Fruit fly (Drosophila melanogaster) whole organism, prepupa: ENCODE data around the gene Idua.
A peak's percentile ranks its signal among the peaks of the same experiment; 100 is the strongest.

ENCODE experiments used
- Blimp-1 ChIP-seq: fragments of 200-800 bp; sonication (Bioruptor generic); optimal IDR thresholded peaks from 3 replicates; lab custom pipeline; 2017; ENCODE audit warnings: missing biosample characterization, missing genetic modification characterization, mild to moderate bottlenecking, moderate library complexity, missing genetic modification reagents
- CG10669 ChIP-seq: fragments of 200-800 bp; sonication (Bioruptor generic); optimal IDR thresholded peaks from 3 replicates; lab custom pipeline; 2018; ENCODE audit warnings: missing biosample characterization, mild to moderate bottlenecking, missing genetic modification characterization, moderate library complexity
- CG11294 ChIP-seq: fragments of 200-800 bp; sonication (Bioruptor generic); IDR thresholded peaks from 2 replicates; pipeline ENCODE4 v1.3.6; 2022; ENCODE audit warnings: missing biosample characterization, missing genetic modification characterization
- CG11902 ChIP-seq: fragments of 200-800 bp; sonication (Bioruptor generic); optimal IDR thresholded peaks from 3 replicates; lab custom pipeline; 2016; ENCODE audit warnings: missing biosample characterization, missing genetic modification characterization
- CG15336 ChIP-seq: fragments of 200-800 bp; sonication (Bioruptor generic); IDR thresholded peaks from 2 replicates; pipeline ENCODE4 v1.3.6; 2022; ENCODE audit warnings: missing biosample characterization, missing genetic modification characterization
- CG1621 ChIP-seq: fragments of 200-800 bp; sonication (Bioruptor generic); optimal IDR thresholded peaks from 3 replicates; lab custom pipeline; 2018; ENCODE audit warnings: missing biosample characterization, mild to moderate bottlenecking, missing genetic modification characterization
- CG16779 ChIP-seq: fragments of 200-800 bp; sonication (Bioruptor generic); optimal IDR thresholded peaks from 3 replicates; lab custom pipeline; 2017; ENCODE audit warnings: missing biosample characterization, mild to moderate bottlenecking, missing genetic modification characterization
- CG3032 ChIP-seq: fragments of 200-800 bp; optimal IDR thresholded peaks from 2 replicates; lab custom pipeline; 2019; ENCODE audit warnings: missing biosample characterization, mild to moderate bottlenecking, missing genetic modification characterization, moderate library complexity
- CG31627 ChIP-seq: fragments of 200-800 bp; sonication (Bioruptor generic); optimal IDR thresholded peaks from 3 replicates; lab custom pipeline; 2016; ENCODE audit warnings: missing biosample characterization, missing genetic modification characterization
- CG32006 ChIP-seq: fragments of 200-800 bp; sonication (Bioruptor generic); optimal IDR thresholded peaks from 3 replicates; lab custom pipeline; 2017; ENCODE audit warnings: missing biosample characterization, mild to moderate bottlenecking, missing genetic modification characterization
- CG3919 ChIP-seq: fragments of 200-800 bp; sonication (Bioruptor generic); optimal IDR thresholded peaks from 3 replicates; lab custom pipeline; 2016; ENCODE audit warnings: missing biosample characterization, missing genetic modification characterization
- CG6163 ChIP-seq: fragments of 200-800 bp; sonication (Bioruptor generic); IDR thresholded peaks from 3 replicates; pipeline ENCODE4 v1.3.6; 2022; ENCODE audit warnings: missing biosample characterization, missing genetic modification characterization
- CG6792 ChIP-seq: fragments of 200-800 bp; sonication (Bioruptor generic); optimal IDR thresholded peaks from 3 replicates; lab custom pipeline; 2016; ENCODE audit warnings: missing biosample characterization, missing genetic modification characterization
- CG6808 ChIP-seq: fragments of 200-800 bp; sonication (Bioruptor generic); optimal IDR thresholded peaks from 3 replicates; lab custom pipeline; 2017; ENCODE audit warnings: missing biosample characterization, missing genetic modification characterization, mild to moderate bottlenecking, moderate library complexity, missing genetic modification reagents
- CG6854 ChIP-seq: fragments of 200-800 bp; sonication (Bioruptor generic); optimal IDR thresholded peaks from 2 replicates; lab custom pipeline; 2017; ENCODE audit warnings: missing biosample characterization, mild to moderate bottlenecking, missing genetic modification characterization
- CG7368 ChIP-seq: fragments of 200-800 bp; sonication (Bioruptor generic); optimal IDR thresholded peaks from 3 replicates; lab custom pipeline; 2016; ENCODE audit warnings: missing biosample characterization, missing genetic modification characterization
- CG8119 ChIP-seq: fragments of 200-800 bp; sonication (Bioruptor generic); IDR thresholded peaks from 3 replicates; pipeline ENCODE4 v1.3.6; 2022; ENCODE audit warnings: missing biosample characterization, missing genetic modification characterization
- CG8632 ChIP-seq: fragments of 200-800 bp; sonication (Bioruptor generic); optimal IDR thresholded peaks from 3 replicates; lab custom pipeline; 2016; ENCODE audit warnings: missing biosample characterization, missing genetic modification characterization
- Eip75B ChIP-seq: fragments of 200-800 bp; sonication (Bioruptor generic); optimal IDR thresholded peaks from 3 replicates; lab custom pipeline; 2016; ENCODE audit warnings: missing biosample characterization, missing genetic modification characterization
- Eip78C ChIP-seq: fragments of 200-800 bp; sonication (Bioruptor generic); peaks from one replicate; lab custom pipeline; 2016; ENCODE audit warnings: missing biosample characterization, missing genetic modification characterization
- Ets21C ChIP-seq: fragments of 200-800 bp; sonication (Bioruptor generic); optimal IDR thresholded peaks from 3 replicates; lab custom pipeline; 2016; ENCODE audit warnings: missing biosample characterization, missing genetic modification characterization
- Ets96B ChIP-seq: fragments of 200-800 bp; optimal IDR thresholded peaks from 2 replicates; lab custom pipeline; 2019; ENCODE audit warnings: missing biosample characterization, mild to moderate bottlenecking, missing genetic modification characterization, moderate library complexity
- Gug ChIP-seq: fragments of 200-800 bp; sonication (Bioruptor generic); IDR thresholded peaks from 2 replicates; pipeline ENCODE4 v1.3.6; 2022; ENCODE audit warnings: missing biosample characterization, missing genetic modification characterization
- Hr38 ChIP-seq: sonication (Bioruptor generic); optimal IDR thresholded peaks from 2 replicates; lab custom pipeline; 2016; ENCODE audit warnings: missing biosample characterization, missing genetic modification characterization
- Hr39 ChIP-seq: fragments of 200-800 bp; sonication (Bioruptor generic); optimal IDR thresholded peaks from 2 replicates; lab custom pipeline; 2016; ENCODE audit warnings: missing biosample characterization, missing genetic modification characterization
- Hr4 ChIP-seq: fragments of 200-800 bp; sonication (Bioruptor generic); optimal IDR thresholded peaks from 3 replicates; lab custom pipeline; 2016; ENCODE audit warnings: missing biosample characterization, missing genetic modification characterization
- Lpt ChIP-seq: fragments of 200-800 bp; sonication (Bioruptor generic); optimal IDR thresholded peaks from 3 replicates; lab custom pipeline; 2016; ENCODE audit warnings: missing biosample characterization, missing genetic modification characterization
- Smox ChIP-seq: fragments of 200-800 bp; sonication (Bioruptor generic); optimal IDR thresholded peaks from 3 replicates; lab custom pipeline; 2016; ENCODE audit warnings: missing biosample characterization, missing genetic modification characterization
- Sox102F ChIP-seq: fragments of 200-800 bp; sonication (Bioruptor generic); optimal IDR thresholded peaks from 2 replicates; lab custom pipeline; 2016; ENCODE audit warnings: missing biosample characterization, mild to moderate bottlenecking, missing genetic modification characterization
- Sox14 ChIP-seq: fragments of 200-800 bp; sonication (Bioruptor generic); optimal IDR thresholded peaks from 3 replicates; lab custom pipeline; 2016; ENCODE audit warnings: missing biosample characterization, missing genetic modification characterization
- Sox15 ChIP-seq: fragments of 200-800 bp; sonication (Bioruptor generic); optimal IDR thresholded peaks from 3 replicates; lab custom pipeline; 2016; ENCODE audit warnings: missing biosample characterization, missing genetic modification characterization
- achi ChIP-seq: fragments of 200-800 bp; sonication (Bioruptor generic); optimal IDR thresholded peaks from 3 replicates; lab custom pipeline; 2016; ENCODE audit warnings: missing biosample characterization, missing genetic modification characterization
- cyc ChIP-seq: fragments of 200-800 bp; sonication (Bioruptor generic); optimal IDR thresholded peaks from 3 replicates; lab custom pipeline; 2016; ENCODE audit warnings: missing biosample characterization, missing genetic modification characterization
- dac ChIP-seq: fragments of 200-800 bp; sonication (Bioruptor generic); optimal IDR thresholded peaks from 2 replicates; lab custom pipeline; 2017; ENCODE audit warnings: missing biosample characterization, mild to moderate bottlenecking, missing genetic modification characterization
- esn ChIP-seq: fragments of 200-800 bp; sonication (Bioruptor generic); optimal IDR thresholded peaks from 2 replicates; lab custom pipeline; 2016; ENCODE audit warnings: missing biosample characterization, mild to moderate bottlenecking, missing genetic modification characterization, moderate library complexity
- fd59A ChIP-seq: fragments of 200-800 bp; sonication (Bioruptor generic); optimal IDR thresholded peaks from 2 replicates; lab custom pipeline; 2017; ENCODE audit warnings: missing biosample characterization, mild to moderate bottlenecking, missing genetic modification characterization, missing genetic modification reagents
- fd85E ChIP-seq: fragments of 200-800 bp; sonication (Bioruptor generic); optimal IDR thresholded peaks from 3 replicates; lab custom pipeline; 2016; ENCODE audit warnings: missing biosample characterization, missing genetic modification characterization
- fkh ChIP-seq: fragments of 200-800 bp; sonication (Bioruptor generic); optimal IDR thresholded peaks from 3 replicates; lab custom pipeline; 2017; ENCODE audit warnings: missing biosample characterization, mild to moderate bottlenecking, missing genetic modification characterization, moderate library complexity
- net ChIP-seq: fragments of 200-800 bp; sonication (Bioruptor generic); optimal IDR thresholded peaks from 3 replicates; lab custom pipeline; 2016; ENCODE audit warnings: missing biosample characterization, missing genetic modification characterization
- pdm3 ChIP-seq: fragments of 200-800 bp; sonication (Bioruptor generic); optimal IDR thresholded peaks from 3 replicates; lab custom pipeline; 2016; ENCODE audit warnings: missing biosample characterization, missing genetic modification characterization
- salr ChIP-seq, 2 experiments: fragments of 200-800 bp; sonication (Bioruptor generic); optimal IDR thresholded peaks; 3 replicates each; lab custom pipeline; 2016 to 2018; ENCODE audit warnings: missing biosample characterization in 2 of 2, missing genetic modification characterization in 2 of 2, mild to moderate bottlenecking in 1 of 2
- svp ChIP-seq: fragments of 200-800 bp; sonication (Bioruptor generic); peaks from one replicate; lab custom pipeline; 2016; ENCODE audit warnings: missing biosample characterization, missing genetic modification characterization
- topi ChIP-seq: fragments of 200-800 bp; sonication (Bioruptor generic); optimal IDR thresholded peaks from 3 replicates; lab custom pipeline; 2016; ENCODE audit warnings: missing biosample characterization, missing genetic modification characterization
- vri ChIP-seq: fragments of 200-800 bp; sonication (Bioruptor generic); optimal IDR thresholded peaks from 3 replicates; lab custom pipeline; 2016; ENCODE audit warnings: missing biosample characterization, mild to moderate bottlenecking, missing genetic modification characterization

The Idua gene

dm6 chr2L:11065106-11065878, 47.6 kb downstream of the Idua start (continued):
- TF ChIP-seq CG8119 (peak; percentile 75), Ets96B (peak; percentile 55), Ets21C (GFP tag; lab: Kevin White, UChicago) (peak; percentile 44), Sox102F (GFP tag; lab: Kevin White, UChicago) (peak; percentile 77), net (GFP tag; lab: Kevin White, UChicago) (peak; percentile 60), CG8632 (GFP tag; lab: Kevin White, UChicago) (peak; percentile 65), Hr38 (GFP tag; lab: Kevin White, UChicago) (no peak), svp (GFP tag; lab: Kevin White, UChicago) (peak; percentile 84), CG31627 (GFP tag; lab: Kevin White, UChicago) (peak; percentile 68), topi (peak; percentile 78), Sox14 (GFP tag; lab: Kevin White, UChicago) (peak; percentile 47), CG3032 (tag; lab: Kevin White, UChicago) (peak; percentile 60), Blimp-1 (GFP tag; lab: Kevin White, UChicago) (peak; percentile 51), CG11902 (GFP tag; lab: Kevin White, UChicago) (peak; percentile 53), pdm3 (peak; percentile 66), CG10669 (GFP tag; lab: Kevin White, UChicago) (peak; percentile 43), CG1621 (no peak), fkh (GFP tag; lab: Kevin White, UChicago) (peak; percentile 4), CG3919 (GFP tag; lab: Kevin White, UChicago) (peak; percentile 61), CG6854 (no peak), CG6792 (GFP tag; lab: Kevin White, UChicago) (peak; percentile 51), Eip75B (GFP tag; lab: Kevin White, UChicago) (peak; percentile 60)

DNA sequence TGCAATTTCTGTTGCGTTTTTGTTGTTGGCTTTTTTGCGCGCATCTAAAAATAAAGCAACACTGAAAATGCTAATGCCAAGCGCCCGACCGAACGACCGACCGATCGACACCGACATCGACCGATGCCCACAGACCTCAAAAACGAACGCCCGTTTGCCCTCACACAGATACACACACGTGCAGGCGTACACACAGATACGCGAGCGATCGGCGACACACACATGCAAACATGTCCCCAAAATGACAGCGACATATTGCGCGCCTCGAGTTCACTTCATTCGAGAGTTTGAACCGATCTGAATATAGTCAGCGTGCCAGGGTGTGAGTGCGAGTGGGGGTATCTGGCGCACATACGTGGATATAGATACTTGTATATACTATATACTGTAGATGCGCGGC, 51.7 kb downstream of the Idua start:
- TF ChIP-seq vri (no peak), CG6808 (GFP tag; lab: Kevin White, UChicago) (no peak), Lpt (GFP tag; lab: Kevin White, UChicago) (peak; percentile 5), Hr4 (GFP tag; lab: Kevin White, UChicago) (no peak), CG16779 (no peak), svp (GFP tag; lab: Kevin White, UChicago) (peak; percentile 57), Eip78C (GFP tag; lab: Kevin White, UChicago) (peak; percentile 66), Blimp-1 (GFP tag; lab: Kevin White, UChicago) (no peak), CG6854 (no peak), Sox15 (GFP tag; lab: Kevin White, UChicago) (no peak), CG11294 (GFP tag; lab: Robert Waterston, UW) (no peak), dac (GFP tag; lab: Kevin White, UChicago) (no peak), CG32006 (GFP tag; lab: Kevin White, UChicago) (no peak), CG8632 (GFP tag; lab: Kevin White, UChicago) (no peak), Hr38 (GFP tag; lab: Kevin White, UChicago) (no peak), esn (GFP tag; lab: Kevin White, UChicago) (no peak), CG3032 (tag; lab: Kevin White, UChicago) (no peak), net (GFP tag; lab: Kevin White, UChicago) (peak; percentile 16), fkh (GFP tag; lab: Kevin White, UChicago) (no peak), Sox102F (GFP tag; lab: Kevin White, UChicago) (no peak), Hr39 (GFP tag; lab: Kevin White, UChicago) (no peak), pdm3 (no peak), fd85E (GFP tag; lab: Kevin White, UChicago) (no peak), CG7368 (GFP tag; lab: Kevin White, UChicago) (no peak), cyc (no peak), salr (GFP tag; optimal IDR thresholded peaks at IDR 0.05; lab: Kevin White, UChicago) (no peak), Ets21C (GFP tag; lab: Kevin White, UChicago) (no peak), achi (GFP tag; lab: Kevin White, UChicago) (no peak), CG3919 (GFP tag; lab: Kevin White, UChicago) (no peak), Gug (GFP tag; lab: Robert Waterston, UW) (peak; percentile 19; the same call in 1 of the 2 replicates), fd59A (GFP tag; lab: Kevin White, UChicago) (no peak), CG15336 (GFP tag; lab: Robert Waterston, UW) (no peak), CG6163 (GFP tag; lab: Robert Waterston, UW) (peak; percentile 11; the same call in 1 of the 3 replicates), Smox (GFP tag; lab: Kevin White, UChicago) (no peak)
